Worm (Caenorhabditis elegans) whole organism, dauer: ENCODE measurements around the gene ZK381.2.

Experiments
- unc-62 ChIP-seq: sonication (generic microtip); optimal IDR thresholded peaks from 2 replicates; lab custom pipeline; 2017; ENCODE audit warnings: missing biosample characterization, missing genetic modification reagents, missing genetic modification characterization

ZK381.2 gene

ce11 chrIV:7011728-7012127, 46.4 kb downstream of the ZK381.2 start, which contains the start of gene trxr-1:
Gene trxr-1 (plus strand): TSS chrIV:7011954.
- TF ChIP-seq unc-62 (GFP tag; lab: Kevin White, UChicago): no peak

DNA sequence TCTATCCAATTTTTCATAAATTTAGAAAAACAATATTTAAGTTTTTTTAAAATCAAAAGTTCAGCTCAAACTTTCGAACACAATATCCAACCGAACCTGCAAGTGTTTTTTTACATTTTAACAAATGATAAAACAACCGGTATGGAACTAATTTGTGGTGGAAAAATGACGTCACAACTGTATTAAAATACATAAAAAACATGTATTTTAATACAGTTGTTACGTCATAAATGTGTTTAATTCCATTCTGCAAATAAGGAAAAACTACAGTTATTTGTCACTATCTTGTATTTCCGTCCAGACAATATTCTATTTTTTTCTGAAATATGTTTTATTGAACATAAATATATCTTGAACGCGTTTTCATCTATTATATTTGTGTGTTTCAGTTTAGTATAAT, 46.9 kb downstream of the ZK381.2 start:
- no peak for TF ChIP-seq unc-62 (GFP tag; lab: Kevin White, UChicago)

- no peak for TF ChIP-seq unc-62 (GFP tag; lab: Kevin White, UChicago)
Observed at ce11 chrIV:7012731-7013445, 47.6 kb downstream of the ZK381.2 start.

- TF ChIP-seq unc-62 (GFP tag; lab: Kevin White, UChicago): no peak
Observed at ce11 chrIV:7016502-7016901, 51.2 kb downstream of the ZK381.2 start.

ce11 chrIV:7017123-7017674, 51.9 kb downstream of the ZK381.2 start, which contains the start of gene gldi-4:
Gene gldi-4 (plus strand): TSS chrIV:7017624.
- no peak for TF ChIP-seq unc-62 (GFP tag; lab: Kevin White, UChicago)
